Worm (Caenorhabditis elegans) whole organism, young adult: Measurements from ENCODE around the gene C41C4.9.

Source experiments
- B0019.2 ChIP-seq: fragments of 200-800 bp; sonication (Bioruptor generic); conservative IDR thresholded peaks from 2 replicates; pipeline ENCODE4 v1.3.6; 2022; ENCODE audit warnings: missing genetic modification reagents, missing genetic modification characterization, missing compliant biosample characterization
- D2030.7 ChIP-seq: fragments of 200-800 bp; sonication (Bioruptor generic); IDR thresholded peaks from 2 replicates; pipeline ENCODE4 v1.3.6; 2022; ENCODE audit warnings: missing genetic modification reagents, missing genetic modification characterization, missing compliant biosample characterization
- F23B12.7 ChIP-seq: sonication (generic microtip); optimal IDR thresholded peaks from 2 replicates; lab custom pipeline; 2017; ENCODE audit warnings: missing genetic modification characterization, mild to moderate bottlenecking, missing compliant biosample characterization, antibody characterized with exemption, moderate library complexity; ENCODE audit not compliant: insufficient read depth
- F33H1.4 ChIP-seq: fragments of 200-800 bp; sonication (Bioruptor generic); IDR thresholded peaks from 2 replicates; pipeline ENCODE4 v1.3.6; 2022; ENCODE audit warnings: missing genetic modification reagents, missing genetic modification characterization, missing compliant biosample characterization
- F39B2.1 ChIP-seq: fragments of 200-800 bp; sonication (Bioruptor generic); IDR thresholded peaks from 2 replicates; pipeline ENCODE4 v1.3.6; 2022; ENCODE audit warnings: missing genetic modification reagents, missing genetic modification characterization, missing compliant biosample characterization
- F49E8.2 ChIP-seq: sonication (generic microtip); optimal IDR thresholded peaks from 3 replicates; lab custom pipeline; 2017; ENCODE audit warnings: missing genetic modification characterization, mild to moderate bottlenecking, missing compliant biosample characterization, antibody characterized with exemption, moderate library complexity; ENCODE audit not compliant: insufficient read depth
- F57A8.1 ChIP-seq: fragments of 200-800 bp; sonication (Bioruptor generic); optimal IDR thresholded peaks from 2 replicates; lab custom pipeline; 2018; ENCODE audit warnings: mild to moderate bottlenecking, missing genetic modification characterization, moderate library complexity, missing compliant biosample characterization
- K12H6.12 ChIP-seq: fragments of 200-800 bp; sonication (Bioruptor generic); optimal IDR thresholded peaks from 2 replicates; lab custom pipeline; 2018; ENCODE audit warnings: mild to moderate bottlenecking, missing genetic modification characterization, missing compliant biosample characterization
- Y67H2A.10 ChIP-seq: fragments of 200-800 bp; sonication (Bioruptor generic); conservative IDR thresholded peaks from 2 replicates; pipeline ENCODE4 v1.3.6; 2022; ENCODE audit warnings: missing genetic modification reagents, missing genetic modification characterization, missing compliant biosample characterization
- Y95B8A.8 ChIP-seq: fragments of 200-800 bp; sonication (Bioruptor generic); IDR thresholded peaks from 2 replicates; pipeline ENCODE4 v1.3.6; 2022; ENCODE audit warnings: missing genetic modification reagents, missing genetic modification characterization, missing compliant biosample characterization
- ZK185.1 ChIP-seq: sonication (generic microtip); optimal IDR thresholded peaks from 2 replicates; lab custom pipeline; 2016; ENCODE audit warnings: mild to moderate bottlenecking, missing genetic modification characterization, missing compliant biosample characterization; ENCODE audit not compliant: poor library complexity, severe bottlenecking
- ama-1 ChIP-seq, 3 experiments: fragments of 150-350 bp in 1 of 3; sonication (generic microtip) in 2 of 3; optimal IDR thresholded peaks; 2 replicates each; lab custom pipeline; 2014 to 2018; ENCODE audit warnings: missing biosample characterization in 2 of 3, missing genetic modification characterization in 2 of 3, missing genetic modification reagents in 2 of 3
- atf-7 ChIP-seq: sonication (generic microtip); optimal IDR thresholded peaks from 2 replicates; lab custom pipeline; 2017; ENCODE audit warnings: mild to moderate bottlenecking, missing genetic modification characterization, missing compliant biosample characterization
- attf-5 ChIP-seq: fragments of 200-800 bp; sonication (Bioruptor generic); optimal IDR thresholded peaks from 2 replicates; lab custom pipeline; 2018; ENCODE audit warnings: mild to moderate bottlenecking, missing genetic modification characterization, missing compliant biosample characterization
- attf-6 ChIP-seq: fragments of 200-800 bp; sonication (Bioruptor generic); IDR thresholded peaks from 2 replicates; pipeline ENCODE4 v1.3.6; 2022; ENCODE audit warnings: missing genetic modification reagents, missing genetic modification characterization, missing compliant biosample characterization
- bed-1 ChIP-seq: fragments of 200-800 bp; sonication (Bioruptor generic); IDR thresholded peaks from 2 replicates; pipeline ENCODE4 v1.3.6; 2022; ENCODE audit warnings: missing genetic modification reagents, missing genetic modification characterization, missing compliant biosample characterization
- cebp-1 ChIP-seq, 2 experiments: fragments of 200-800 bp in 1 of 2; sonication (Bioruptor generic) in 1 of 2; sonication (generic microtip) in 1 of 2; IDR thresholded peaks in 1 of 2; optimal IDR thresholded peaks in 1 of 2; 2 replicates each; pipeline versions ENCODE4 v1.3.6 to Lab custom; 2017 to 2022; ENCODE audit warnings: missing compliant biosample characterization in 2 of 2, missing genetic modification characterization in 2 of 2, mild to moderate bottlenecking in 1 of 2, missing genetic modification reagents in 1 of 2, moderate library complexity in 1 of 2
- ceh-100 ChIP-seq: fragments of 200-800 bp; sonication (Bioruptor generic); IDR thresholded peaks from 2 replicates; pipeline ENCODE4 v1.3.6; 2022; ENCODE audit warnings: missing genetic modification reagents, missing genetic modification characterization, missing compliant biosample characterization
- ceh-27 ChIP-seq: fragments of 200-800 bp; sonication (Bioruptor generic); optimal IDR thresholded peaks from 2 replicates; lab custom pipeline; 2018; ENCODE audit warnings: mild to moderate bottlenecking, missing genetic modification characterization, moderate library complexity, missing compliant biosample characterization
- ceh-40 ChIP-seq: fragments of 200-800 bp; sonication (Bioruptor generic); IDR thresholded peaks from 2 replicates; pipeline ENCODE4 v1.3.6; 2022; ENCODE audit warnings: missing genetic modification characterization, missing compliant biosample characterization
- ceh-91 ChIP-seq: fragments of 200-800 bp; sonication (Bioruptor generic); IDR thresholded peaks from 2 replicates; pipeline ENCODE4 v1.3.6; 2022; ENCODE audit warnings: missing genetic modification reagents, missing genetic modification characterization, missing compliant biosample characterization
- dox-1 ChIP-seq: fragments of 200-800 bp; sonication (Bioruptor generic); IDR thresholded peaks from 2 replicates; pipeline ENCODE4 v1.3.6; 2022; ENCODE audit warnings: missing genetic modification reagents, missing genetic modification characterization, missing compliant biosample characterization
- dpl-1 ChIP-seq: fragments of 150-350 bp; optimal IDR thresholded peaks from 2 replicates; lab custom pipeline; 2014; ENCODE audit warnings: missing biosample characterization, missing genetic modification reagents, missing genetic modification characterization
- hmg-1.2 ChIP-seq: fragments of 200-800 bp; sonication (Bioruptor generic); IDR thresholded peaks from 2 replicates; pipeline ENCODE4 v1.3.6; 2022; ENCODE audit warnings: missing genetic modification reagents, missing genetic modification characterization, missing compliant biosample characterization
- let-607 ChIP-seq, 2 experiments: fragments of 200-800 bp in 1 of 2; sonication (Bioruptor generic) in 1 of 2; sonication (generic microtip) in 1 of 2; optimal IDR thresholded peaks; 2 replicates each; lab custom pipeline; 2016 to 2018; ENCODE audit warnings: mild to moderate bottlenecking in 2 of 2, missing compliant biosample characterization in 2 of 2, missing genetic modification characterization in 2 of 2, moderate library complexity in 2 of 2, missing genotype in 1 of 2
- lin-54 ChIP-seq: fragments of 200-800 bp; sonication (Bioruptor generic); optimal IDR thresholded peaks from 2 replicates; lab custom pipeline; 2018; ENCODE audit warnings: mild to moderate bottlenecking, missing genetic modification characterization, missing compliant biosample characterization
- lsl-1 ChIP-seq: fragments of 200-800 bp; sonication (Bioruptor generic); optimal IDR thresholded peaks from 2 replicates; lab custom pipeline; 2018; ENCODE audit warnings: mild to moderate bottlenecking, missing genetic modification characterization, moderate library complexity, missing compliant biosample characterization
- madf-6 ChIP-seq: fragments of 200-800 bp; sonication (Bioruptor generic); IDR thresholded peaks from 2 replicates; pipeline ENCODE4 v1.3.6; 2022; ENCODE audit warnings: missing genetic modification reagents, missing genetic modification characterization, missing compliant biosample characterization
- nfya-1 ChIP-seq: sonication (generic microtip); optimal IDR thresholded peaks from 2 replicates; lab custom pipeline; 2017; ENCODE audit warnings: antibody characterized with exemption, missing compliant biosample characterization, missing genetic modification characterization, borderline replicate concordance; ENCODE audit not compliant: insufficient read depth
- nhr-27 ChIP-seq: fragments of 200-800 bp; sonication (Bioruptor generic); optimal IDR thresholded peaks from 2 replicates; lab custom pipeline; 2018; ENCODE audit warnings: mild to moderate bottlenecking, missing genetic modification characterization, moderate library complexity, missing compliant biosample characterization
- nhr-80 ChIP-seq: sonication (generic microtip); optimal IDR thresholded peaks from 2 replicates; lab custom pipeline; 2016; ENCODE audit warnings: missing genetic modification characterization, missing compliant biosample characterization
- nhr-90 ChIP-seq: sonication (generic microtip); optimal IDR thresholded peaks from 2 replicates; lab custom pipeline; 2016; ENCODE audit warnings: missing genotype, mild to moderate bottlenecking, missing genetic modification characterization, missing compliant biosample characterization
- pha-4 ChIP-seq: fragments of 150-350 bp; sonication (generic microtip); optimal IDR thresholded peaks from 2 replicates; lab custom pipeline; 2014; ENCODE audit warnings: missing biosample characterization, missing genetic modification reagents, missing genetic modification characterization
- snpc-1.3 ChIP-seq: sonication (generic microtip); optimal IDR thresholded peaks from 2 replicates; lab custom pipeline; 2017; ENCODE audit warnings: missing genetic modification characterization, mild to moderate bottlenecking, missing compliant biosample characterization, antibody characterized with exemption, moderate library complexity, missing genotype, missing genetic modification reagents; ENCODE audit not compliant: insufficient read depth
- snpc-3.4 ChIP-seq: sonication (generic microtip); optimal IDR thresholded peaks from 2 replicates; lab custom pipeline; 2017; ENCODE audit warnings: missing genetic modification characterization, mild to moderate bottlenecking, missing compliant biosample characterization, antibody characterized with exemption, moderate library complexity, missing genotype, missing genetic modification reagents
- snpc-4 ChIP-seq, 5 experiments: fragments of 150-350 bp in 1 of 5; sonication (generic microtip) in 4 of 5; optimal IDR thresholded peaks; 2 replicates each; lab custom pipeline; 2014 to 2018; ENCODE audit warnings: missing genetic modification characterization in 5 of 5, missing biosample characterization in 3 of 5, antibody characterized with exemption in 2 of 5, mild to moderate bottlenecking in 2 of 5, missing compliant biosample characterization in 2 of 5, missing genotype in 2 of 5, moderate library complexity in 2 of 5, missing genetic modification reagents in 1 of 5
- tlf-1 ChIP-seq: fragments of 200-800 bp; sonication (Bioruptor generic); optimal IDR thresholded peaks from 2 replicates; lab custom pipeline; 2018; ENCODE audit warnings: mild to moderate bottlenecking, missing genetic modification characterization, missing compliant biosample characterization
- zfh-2 ChIP-seq: fragments of 200-800 bp; sonication (Bioruptor generic); conservative IDR thresholded peaks from 2 replicates; pipeline ENCODE4 v1.3.6; 2022; ENCODE audit warnings: missing genetic modification reagents, missing genetic modification characterization, missing compliant biosample characterization
- ztf-18 ChIP-seq: sonication (generic microtip); optimal IDR thresholded peaks from 2 replicates; lab custom pipeline; 2016; ENCODE audit warnings: missing genotype, mild to moderate bottlenecking, missing genetic modification characterization, missing compliant biosample characterization
- ztf-22 ChIP-seq: fragments of 200-800 bp; sonication (Bioruptor generic); optimal IDR thresholded peaks from 2 replicates; lab custom pipeline; 2018; ENCODE audit warnings: mild to moderate bottlenecking, missing genetic modification characterization, moderate library complexity, missing compliant biosample characterization

Gene C41C4.9

DNA sequence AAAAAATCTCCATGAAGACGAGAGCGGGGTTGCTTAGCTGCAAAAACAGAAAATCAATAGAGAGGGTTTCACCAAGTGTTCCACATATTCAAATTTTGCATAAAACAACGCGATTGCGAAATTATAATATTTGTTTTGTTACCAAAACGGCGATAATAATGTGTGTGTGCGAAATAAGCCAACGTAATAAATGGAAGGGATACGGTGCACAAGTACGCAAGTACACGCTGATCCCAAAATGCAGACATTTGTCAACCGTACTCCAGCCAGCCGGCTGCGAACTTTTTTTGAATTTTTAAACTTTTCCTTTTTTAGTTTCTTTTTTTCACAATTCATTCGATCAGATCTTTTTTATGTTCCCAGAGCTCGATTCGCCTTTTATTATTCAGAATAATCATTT lies 17.4 kb downstream of the C41C4.9 start, which contains the start of gene ire-1:
Gene ire-1 (minus strand): TSS at position 44 of the 400 bp plus-strand sequence.
- TF ChIP-seq lsl-1 (peak; percentile 89), F49E8.2 (tag; lab: Kevin White, UChicago) (peak; percentile 63), F33H1.4 (GFP tag; lab: Robert Waterston, UW) (peak; percentile 45; the same call in 1 of the 2 replicates), let-607 (tag; optimal IDR thresholded peaks at IDR 0.05; lab: Kevin White, UChicago) (peak; percentile 30 to 73), dpl-1 (GFP tag; lab: Kevin White, UChicago) (peak; percentile 3), pha-4 (tag; lab: Kevin White, UChicago) (peak; percentile 73), ceh-100 (GFP tag; lab: Robert Waterston, UW) (peak; percentile 41; the same call in 1 of the 2 replicates), hmg-1.2 (GFP tag; lab: Robert Waterston, UW) (peak; percentile 25; the same call in 1 of the 2 replicates), D2030.7 (GFP tag; lab: Robert Waterston, UW) (peak; percentile 12; the same call in 1 of the 2 replicates), ztf-18 (peak; percentile 28), nhr-90 (tag; lab: Kevin White, UChicago) (no peak), lin-54 (GFP tag; lab: Kevin White, UChicago) (no peak), F23B12.7 (peak; percentile 64), tlf-1 (GFP tag; lab: Kevin White, UChicago) (no peak), attf-6 (GFP tag; lab: Robert Waterston, UW) (no peak), nhr-80 (tag; lab: Kevin White, UChicago) (peak; percentile 61), nhr-27 (tag; lab: Kevin White, UChicago) (no peak), B0019.2 (GFP tag; lab: Robert Waterston, UW) (peak; percentile 31; the same call in 1 of the 2 replicates), snpc-1.3 (no peak), dox-1 (GFP tag; lab: Robert Waterston, UW) (peak; percentile 59), Y95B8A.8 (peak; percentile 47; the same call in 1 of the 2 replicates), attf-5 (peak; percentile 74), snpc-4 (GFP tag; optimal IDR thresholded peaks at IDR 0.05; lab: Kevin White, UChicago) (no peak), snpc-4 (tag; optimal IDR thresholded peaks at IDR 0.05; lab: Kevin White, UChicago) (peak in 1 of 4 experiments; percentile 55), snpc-3.4 (peak; percentile 55), ZK185.1 (tag; lab: Kevin White, UChicago) (peak; percentile 37), ceh-27 (GFP tag; lab: Kevin White, UChicago) (no peak), cebp-1 (GFP tag; IDR thresholded peaks at IDR 0.05; lab: Robert Waterston, UW) (peak; percentile 82), cebp-1 (tag; optimal IDR thresholded peaks at IDR 0.05; lab: Kevin White, UChicago) (peak; percentile 92), madf-6 (peak; percentile 30; the same call in 1 of the 2 replicates), K12H6.12 (tag; lab: Kevin White, UChicago) (peak; percentile 33)

DNA sequence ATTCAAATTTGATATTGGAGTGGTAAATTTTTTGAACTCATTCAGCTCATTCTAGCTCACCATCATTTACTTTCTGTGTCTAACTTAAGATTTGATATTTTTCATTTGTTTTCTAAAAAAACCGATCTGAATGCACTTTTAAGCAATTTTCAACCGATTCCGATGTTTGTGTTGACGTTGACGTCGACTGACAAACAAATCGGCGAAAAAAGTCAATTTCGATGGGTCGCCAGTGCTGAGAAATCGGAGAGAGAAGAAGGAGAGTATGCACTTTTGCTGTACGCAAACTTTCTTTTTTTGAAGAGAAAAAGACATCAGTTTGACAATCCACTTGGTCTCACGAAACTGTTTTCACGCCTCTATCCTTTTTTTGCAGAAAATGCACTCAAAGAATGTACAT lies 18.0 kb downstream of the C41C4.9 start:
- TF ChIP-seq bed-1 (GFP tag; lab: Robert Waterston, UW) (no peak), nhr-90 (tag; lab: Kevin White, UChicago) (no peak), zfh-2 (no peak), snpc-1.3 (no peak), nfya-1 (tag; lab: Kevin White, UChicago) (no peak), ztf-22 (GFP tag; lab: Kevin White, UChicago) (no peak), ceh-40 (no peak), F39B2.1 (GFP tag; lab: Robert Waterston, UW) (no peak), ceh-91 (GFP tag; lab: Robert Waterston, UW) (no peak), K12H6.12 (tag; lab: Kevin White, UChicago) (no peak), F57A8.1 (no peak), atf-7 (tag; lab: Kevin White, UChicago) (no peak), Y67H2A.10 (GFP tag; lab: Robert Waterston, UW) (no peak), ama-1 (optimal IDR thresholded peaks at IDR 0.05; lab: Kevin White, UChicago) (no peak), ama-1 (GFP tag; optimal IDR thresholded peaks at IDR 0.05; lab: Kevin White, UChicago) (no peak)
